Fruit fly (Drosophila melanogaster) whole organism, wandering third instar larva: ENCODE measurements around the gene Or1a.

Experiments
- Abd-B ChIP-seq: fragments of >200 bp; optimal IDR thresholded peaks from 2 replicates; lab custom pipeline; 2017; ENCODE audit warnings: missing biosample characterization, missing genetic modification characterization
- CG9705 ChIP-seq: fragments of 200-800 bp; sonication (Bioruptor generic); optimal IDR thresholded peaks from 2 replicates; lab custom pipeline; 2018; ENCODE audit warnings: missing biosample characterization, mild to moderate bottlenecking, missing genetic modification characterization
- CrebA ChIP-seq: fragments of 200-800 bp; sonication (Bioruptor generic); optimal IDR thresholded peaks from 2 replicates; lab custom pipeline; 2016; ENCODE audit warnings: missing biosample characterization, mild to moderate bottlenecking, missing genetic modification characterization, borderline replicate concordance
- Dif ChIP-seq: fragments of 200-275, 200-300 bp; sonication (Bioruptor generic); optimal IDR thresholded peaks from 2 replicates; lab custom pipeline; 2018; ENCODE audit warnings: missing biosample characterization, missing genetic modification characterization; ENCODE audit not compliant: partially characterized antibody
- GATAd ChIP-seq: sonication (Bioruptor generic); optimal IDR thresholded peaks from 2 replicates; lab custom pipeline; 2016; ENCODE audit warnings: missing biosample characterization, missing genetic modification characterization
- HLH106 ChIP-seq: fragments of 200-800 bp; optimal IDR thresholded peaks from 3 replicates; lab custom pipeline; 2019; ENCODE audit warnings: missing biosample characterization, mild to moderate bottlenecking, missing genetic modification characterization, moderate library complexity
- Hnf4 ChIP-seq: fragments of 200-800 bp; sonication (Bioruptor generic); optimal IDR thresholded peaks from 2 replicates; lab custom pipeline; 2016; ENCODE audit warnings: missing biosample characterization, mild to moderate bottlenecking, missing genetic modification characterization
- Hr78 ChIP-seq: fragments of >200 bp; optimal IDR thresholded peaks from 2 replicates; lab custom pipeline; 2017; ENCODE audit warnings: missing biosample characterization, missing genetic modification characterization
- Hr83 ChIP-seq: fragments of 200-300 bp; sonication (Bioruptor generic); optimal IDR thresholded peaks from 2 replicates; lab custom pipeline; 2016; ENCODE audit warnings: missing biosample characterization, mild to moderate bottlenecking, missing genetic modification characterization, moderate library complexity; ENCODE audit not compliant: poor library complexity, severe bottlenecking
- Mio ChIP-seq: sonication (Bioruptor generic); optimal IDR thresholded peaks from 2 replicates; lab custom pipeline; 2016; ENCODE audit warnings: missing biosample characterization, missing genetic modification characterization
- N ChIP-seq: fragments of >200 bp; optimal IDR thresholded peaks from 2 replicates; lab custom pipeline; 2018; ENCODE audit warnings: missing biosample characterization, missing external identifiers, missing genetic modification characterization
- OdsH ChIP-seq: fragments of 200-800 bp; sonication (Bioruptor generic); optimal IDR thresholded peaks from 2 replicates; lab custom pipeline; 2016; ENCODE audit warnings: missing biosample characterization, mild to moderate bottlenecking, missing genetic modification characterization
- Rel ChIP-seq, 2 experiments: fragments of 200-800 bp; sonication (Bioruptor generic) in 1 of 2; optimal IDR thresholded peaks; 2 replicates in 1 of 2; 3 replicates in 1 of 2; lab custom pipeline; 2016 to 2019; ENCODE audit warnings: mild to moderate bottlenecking in 2 of 2, missing biosample characterization in 2 of 2, missing genetic modification characterization in 2 of 2, moderate library complexity in 1 of 2
- Sp1 ChIP-seq: fragments of 200-800 bp; sonication (Bioruptor generic); optimal IDR thresholded peaks from 3 replicates; lab custom pipeline; 2019; ENCODE audit warnings: missing biosample characterization, mild to moderate bottlenecking, missing genetic modification characterization, moderate library complexity
- Vsx2 ChIP-seq: fragments of 200-300, 225-300 bp; sonication (Bioruptor generic); optimal IDR thresholded peaks from 2 replicates; lab custom pipeline; 2018; ENCODE audit warnings: missing biosample characterization, missing genetic modification characterization; ENCODE audit not compliant: partially characterized antibody
- br ChIP-seq: fragments of 200-800 bp; sonication (Bioruptor generic); optimal IDR thresholded peaks from 2 replicates; lab custom pipeline; 2016; ENCODE audit warnings: missing biosample characterization, missing genetic modification characterization
- dl ChIP-seq, 2 experiments: fragments of 175-275, 200-275 bp in 1 of 2; fragments of 200-275 bp in 1 of 2; sonication (Bioruptor generic); optimal IDR thresholded peaks; lab custom pipeline; 2018; ENCODE audit warnings: mild to moderate bottlenecking in 2 of 2, missing biosample characterization in 2 of 2, missing genetic modification characterization in 2 of 2, moderate library complexity in 2 of 2; ENCODE audit not compliant: partially characterized antibody in 2 of 2, insufficient read depth in 1 of 2
- dmrt93B ChIP-seq: fragments of 200-800 bp; sonication (Bioruptor generic); optimal IDR thresholded peaks from 2 replicates; lab custom pipeline; 2018; ENCODE audit warnings: missing biosample characterization, mild to moderate bottlenecking, missing genetic modification characterization
- dsf ChIP-seq: sonication (Bioruptor generic); optimal IDR thresholded peaks from 2 replicates; lab custom pipeline; 2016; ENCODE audit warnings: missing biosample characterization, missing genetic modification characterization, borderline replicate concordance
- ey ChIP-seq: fragments of 200-800 bp; sonication (Bioruptor generic); optimal IDR thresholded peaks from 2 replicates; lab custom pipeline; 2016; ENCODE audit warnings: missing biosample characterization, missing genetic modification characterization
- foxo ChIP-seq, 2 experiments: fragments of 200-800 bp; sonication (Bioruptor generic); optimal IDR thresholded peaks; 2 replicates in 1 of 2; 3 replicates in 1 of 2; lab custom pipeline; 2016 to 2017; ENCODE audit warnings: missing biosample characterization in 2 of 2, missing genetic modification characterization in 2 of 2
- fru ChIP-seq: fragments of 200-800 bp; sonication (Bioruptor generic); optimal IDR thresholded peaks from 3 replicates; lab custom pipeline; 2016; ENCODE audit warnings: missing biosample characterization, mild to moderate bottlenecking, missing genetic modification characterization
- h ChIP-seq: fragments of 200-800 bp; sonication (Bioruptor generic); optimal IDR thresholded peaks from 3 replicates; lab custom pipeline; 2016; ENCODE audit warnings: missing biosample characterization, mild to moderate bottlenecking, missing genetic modification characterization
- jim ChIP-seq: fragments of 175-275, 200-325 bp; sonication (Bioruptor generic); optimal IDR thresholded peaks from 2 replicates; lab custom pipeline; 2016; ENCODE audit warnings: missing biosample characterization, mild to moderate bottlenecking, missing genetic modification characterization
- psq ChIP-seq: fragments of 200-800 bp; sonication (Bioruptor generic); optimal IDR thresholded peaks from 3 replicates; lab custom pipeline; 2017; ENCODE audit warnings: missing biosample characterization, mild to moderate bottlenecking, missing genetic modification characterization, moderate library complexity
- rgr ChIP-seq: fragments of 200-800 bp; sonication (Bioruptor generic); optimal IDR thresholded peaks from 3 replicates; lab custom pipeline; 2016; ENCODE audit warnings: missing biosample characterization, mild to moderate bottlenecking, missing genetic modification characterization
- sv ChIP-seq: fragments of 200-800 bp; sonication (Bioruptor generic); optimal IDR thresholded peaks from 3 replicates; lab custom pipeline; 2016; ENCODE audit warnings: missing biosample characterization, missing genetic modification characterization
- tai ChIP-seq: sonication (Bioruptor generic); optimal IDR thresholded peaks from 2 replicates; lab custom pipeline; 2016; ENCODE audit warnings: missing biosample characterization, missing genetic modification characterization
- usp ChIP-seq: fragments of >200 bp; optimal IDR thresholded peaks from 2 replicates; lab custom pipeline; 2017; ENCODE audit warnings: missing biosample characterization, missing genetic modification characterization

The Or1a gene

DNA sequence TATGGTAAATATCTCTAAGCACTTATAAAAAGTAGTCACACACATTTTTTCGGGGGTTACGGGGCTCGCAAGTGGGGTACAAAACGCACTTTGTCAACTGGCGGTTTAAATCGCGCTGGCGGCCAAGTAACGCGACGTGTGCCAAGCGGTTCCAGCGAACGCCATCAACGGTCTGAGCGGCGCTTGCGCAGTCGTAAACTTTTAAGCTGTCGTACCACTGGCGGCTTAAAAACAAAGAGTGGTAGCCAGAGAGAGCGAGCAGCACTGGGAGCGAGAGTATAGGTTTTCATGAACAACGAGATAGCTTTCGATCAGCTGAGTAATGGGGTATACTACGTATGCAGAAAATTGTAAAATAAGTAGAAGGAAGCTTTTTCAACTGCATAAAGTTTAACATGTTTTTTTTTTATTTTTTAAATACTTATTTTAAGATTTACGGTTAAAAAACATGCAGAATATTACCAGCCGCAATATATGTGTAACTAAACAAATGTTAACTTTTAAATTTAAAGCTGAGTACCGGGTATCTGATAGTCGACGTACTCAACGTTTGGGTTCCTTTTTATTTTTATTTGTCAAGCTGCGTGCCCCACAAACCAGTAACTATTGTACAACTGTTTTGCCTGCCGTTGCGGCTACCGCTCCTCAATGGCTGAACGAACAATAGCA, 19.8 kb downstream of the Or1a start:
- TF ChIP-seq Dif (GFP tag; lab: Kevin White, UChicago): peak; percentile 20
- TF ChIP-seq Vsx2: peak; percentile 59
- peak in 1 of 2 experiments; percentile 10 for TF ChIP-seq foxo (GFP tag; optimal IDR thresholded peaks at IDR 0.05; lab: Kevin White, UChicago)
- TF ChIP-seq dl (GFP tag; optimal IDR thresholded peaks at IDR 0.05; lab: Kevin White, UChicago; ENCODE audit: insufficient read depth in 1 of 2, partially characterized antibody in 2 of 2): peak; percentile 26 to 50
- TF ChIP-seq fru (GFP tag; lab: Kevin White, UChicago): peak; percentile 10
- no peak for TF ChIP-seq rgr
- no peak for TF ChIP-seq Hr78 (GFP tag; lab: Kevin White, UChicago)
- TF ChIP-seq h (GFP tag; lab: Kevin White, UChicago): peak; percentile 7

dm6 chrX:336659-337266, 21.8 kb downstream of the Or1a start:
- TF ChIP-seq GATAd (GFP tag; lab: Kevin White, UChicago): no peak
- peak; percentile 4 for TF ChIP-seq Hr83 (GFP tag; lab: Kevin White, UChicago)
- peak; percentile 41 for TF ChIP-seq Hnf4
- TF ChIP-seq foxo (GFP tag; optimal IDR thresholded peaks at IDR 0.05; lab: Kevin White, UChicago): peak in 1 of 2 experiments; percentile 16

DNA sequence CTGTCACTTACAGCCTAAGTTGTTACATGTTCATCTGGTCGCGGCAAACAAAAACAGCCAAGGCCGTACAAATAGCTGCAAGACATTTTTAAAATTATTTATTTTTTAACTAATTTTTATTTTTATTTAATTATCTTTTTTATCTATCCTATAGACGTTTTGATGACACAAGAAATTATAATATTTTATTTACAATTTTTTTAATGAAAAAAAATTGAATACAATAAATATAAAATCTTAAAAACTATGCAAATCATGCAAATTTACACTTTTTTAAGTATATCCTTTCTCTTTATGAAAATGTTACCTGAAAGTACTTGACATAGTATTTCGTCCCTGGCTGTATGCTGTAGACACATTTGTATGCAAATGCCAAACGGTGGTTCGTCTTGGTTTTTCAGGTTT, 23.2 kb downstream of the Or1a start:
- TF ChIP-seq Mio (GFP tag; lab: Kevin White, UChicago) (no peak), OdsH (GFP tag; lab: Kevin White, UChicago) (no peak), Rel (GFP tag; optimal IDR thresholded peaks at IDR 0.05; lab: Kevin White, UChicago) (no peak), Rel (tag; optimal IDR thresholded peaks at IDR 0.05; lab: Kevin White, UChicago) (no peak), Dif (GFP tag; lab: Kevin White, UChicago) (no peak), jim (no peak), Vsx2 (no peak), HLH106 (tag; lab: Kevin White, UChicago) (peak; percentile 31), rgr (no peak), Abd-B (GFP tag; lab: Kevin White, UChicago) (no peak), foxo (GFP tag; optimal IDR thresholded peaks at IDR 0.05; lab: Kevin White, UChicago) (peak in 1 of 2 experiments; percentile 14), Hr78 (GFP tag; lab: Kevin White, UChicago) (no peak), N (GFP tag; lab: Kevin White, UChicago) (no peak), sv (GFP tag; lab: Kevin White, UChicago) (no peak), Hnf4 (no peak), h (GFP tag; lab: Kevin White, UChicago) (no peak), tai (GFP tag; lab: Kevin White, UChicago) (no peak), br (no peak), Sp1 (peak; percentile 27), dsf (GFP tag; lab: Kevin White, UChicago) (no peak), ey (no peak), CrebA (GFP tag; lab: Kevin White, UChicago) (no peak)

DNA sequence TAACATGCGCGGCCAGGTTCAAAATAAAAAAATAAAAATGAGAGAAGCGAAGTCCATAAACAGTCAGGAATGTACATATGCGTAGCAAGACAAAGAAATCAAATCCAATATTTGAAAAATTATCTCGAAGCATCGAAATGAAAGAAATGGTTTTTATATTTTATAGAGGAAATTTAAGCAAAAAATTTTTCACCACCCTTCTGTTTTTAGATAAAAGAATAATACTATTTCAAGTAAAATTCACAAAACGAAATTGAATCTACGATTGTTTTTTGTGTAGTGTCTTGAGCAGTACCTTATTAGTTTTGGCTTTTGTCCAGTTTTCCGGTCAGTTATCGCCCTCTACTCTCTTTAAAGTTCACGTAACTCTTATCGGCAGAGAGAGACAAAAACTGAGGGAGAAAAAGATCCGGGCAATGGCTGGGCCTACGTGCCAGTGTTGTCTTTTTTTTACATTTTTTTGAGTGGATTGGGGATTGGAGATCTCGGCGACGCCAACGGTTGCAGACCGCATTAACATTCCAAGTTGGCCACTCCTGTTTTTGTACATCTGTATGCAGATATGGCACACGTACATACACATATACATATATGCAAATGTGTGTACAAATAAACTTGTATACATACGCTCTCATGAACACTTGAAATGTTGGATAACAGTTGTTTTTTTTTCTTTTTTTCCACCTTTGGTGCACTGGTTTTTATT, 25.1 kb downstream of the Or1a start:
- TF ChIP-seq Sp1: peak; percentile 8
- no peak for TF ChIP-seq tai (GFP tag; lab: Kevin White, UChicago)
- peak in 1 of 2 experiments; percentile 20 for TF ChIP-seq foxo (GFP tag; optimal IDR thresholded peaks at IDR 0.05; lab: Kevin White, UChicago)
- peak; percentile 32 for TF ChIP-seq fru (GFP tag; lab: Kevin White, UChicago)
- no peak for TF ChIP-seq N (GFP tag; lab: Kevin White, UChicago)
- no peak for TF ChIP-seq Hr78 (GFP tag; lab: Kevin White, UChicago)
- TF ChIP-seq Vsx2: no peak
- no peak for TF ChIP-seq CG9705 (GFP tag; lab: Kevin White, UChicago)
- TF ChIP-seq usp: no peak
- no peak for TF ChIP-seq dsf (GFP tag; lab: Kevin White, UChicago)
- TF ChIP-seq Hnf4: no peak
- peak; percentile 8 for TF ChIP-seq OdsH (GFP tag; lab: Kevin White, UChicago)
- TF ChIP-seq psq (GFP tag; lab: Kevin White, UChicago): peak; percentile 4
- TF ChIP-seq dmrt93B (GFP tag; lab: Kevin White, UChicago): no peak
